Worm (Caenorhabditis elegans): ENCODE data around the gene T24F1.7.

The T24F1.7 gene

DNA sequence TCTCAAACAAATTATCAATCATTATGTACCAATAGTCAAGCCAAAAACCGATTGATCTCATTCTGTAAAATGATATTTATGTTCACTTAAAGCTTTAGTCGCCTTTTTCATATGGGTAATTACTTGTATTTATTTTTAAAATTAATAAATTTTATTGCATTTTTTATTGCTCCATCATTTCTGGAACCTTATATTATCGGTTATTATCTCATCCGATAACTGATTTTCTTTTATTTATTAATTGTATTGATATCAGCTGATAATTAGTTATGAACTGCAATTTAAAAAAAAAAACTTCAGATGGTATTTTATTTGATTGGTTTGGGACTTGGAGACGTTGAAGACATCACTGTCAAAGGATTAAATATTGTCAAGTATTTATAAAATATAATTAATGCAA, 37.6 kb downstream of the T24F1.7 start, which contains the start of gene dph-5:
TSS of gene dph-5 (plus strand) at position 301 of the 400 bp plus-strand sequence.
- TF ChIP-seq egl-27 (tag; optimal IDR thresholded peaks at IDR 0.05) (no peak), gmeb-1 (tag; optimal IDR thresholded peaks at IDR 0.05) (no peak), fos-1 (tag; optimal IDR thresholded peaks at IDR 0.05) (no peak), mbf-1 (tag; optimal IDR thresholded peaks at IDR 0.05) (no peak), ama-1 (optimal IDR thresholded peaks at IDR 0.05) (no peak)

DNA sequence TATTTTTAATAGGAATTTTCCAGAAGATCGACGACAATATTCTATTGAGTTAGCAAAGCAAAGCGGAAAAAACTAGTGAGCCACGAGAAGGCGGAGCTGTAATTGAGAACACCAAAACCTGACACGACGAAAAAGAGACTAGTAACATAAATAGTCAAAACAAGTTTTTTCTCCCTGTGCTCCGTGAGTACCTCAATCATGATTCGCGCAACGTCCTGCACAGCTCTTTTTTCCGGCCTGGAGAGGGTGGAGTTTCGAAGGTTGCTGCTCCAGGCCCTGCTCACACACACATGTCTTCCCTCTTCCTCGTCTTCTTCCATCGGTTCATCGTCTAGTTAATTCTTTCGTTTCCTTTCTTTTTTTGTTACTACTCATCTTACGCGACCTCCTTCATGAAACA, 39.3 kb downstream of the T24F1.7 start, which contains the start of gene clh-2:
TSS of gene clh-2 (plus strand) at position 301 of the 400 bp plus-strand sequence.
- TF ChIP-seq sma-3 (GFP tag; optimal IDR thresholded peaks at IDR 0.05) (no peak), R02D3.7 (tag; optimal IDR thresholded peaks at IDR 0.05) (no peak), nhr-129 (tag; optimal IDR thresholded peaks at IDR 0.05) (no peak), sem-4 (tag; optimal IDR thresholded peaks at IDR 0.05) (no peak), lin-11 (tag; optimal IDR thresholded peaks at IDR 0.05) (no peak), ceh-82 (tag; optimal IDR thresholded peaks at IDR 0.05) (no peak)

ce11 chrII:11353471-11353870, 41.1 kb downstream of the T24F1.7 start:
- no peak for TF ChIP-seq zag-1 (tag; optimal IDR thresholded peaks at IDR 0.05)
- no peak for TF ChIP-seq ztf-4 (tag; optimal IDR thresholded peaks at IDR 0.05)
- no peak for TF ChIP-seq aly-2 (tag; optimal IDR thresholded peaks at IDR 0.05)
- no peak for TF ChIP-seq mab-5 (tag; optimal IDR thresholded peaks at IDR 0.05)
- no peak for TF ChIP-seq Y55F3AM.14 (GFP tag; optimal IDR thresholded peaks at IDR 0.05)
- no peak for TF ChIP-seq crh-2 (tag; optimal IDR thresholded peaks at IDR 0.05)
- no peak for TF ChIP-seq nhr-21 (tag; optimal IDR thresholded peaks at IDR 0.05)
- TF ChIP-seq fos-1 (tag; optimal IDR thresholded peaks at IDR 0.05) = no peak
- TF ChIP-seq nhr-11 (tag; optimal IDR thresholded peaks at IDR 0.05) = no peak
- TF ChIP-seq unc-62 (GFP tag; optimal IDR thresholded peaks at IDR 0.05) = no peak
- TF ChIP-seq blmp-1 (tag; optimal IDR thresholded peaks at IDR 0.05; ENCODE audit: insufficient read depth) = no peak
- no peak for TF ChIP-seq nhr-77 (tag; optimal IDR thresholded peaks at IDR 0.05)
- TF ChIP-seq nhr-129 (tag; optimal IDR thresholded peaks at IDR 0.05) = no peak
- TF ChIP-seq C34F6.9 (tag; optimal IDR thresholded peaks at IDR 0.05) = no peak
- TF ChIP-seq skn-1 (tag; optimal IDR thresholded peaks at IDR 0.05) = no peak
- TF ChIP-seq ama-1 (optimal IDR thresholded peaks at IDR 0.05) = no peak
- TF ChIP-seq unc-39 (tag; optimal IDR thresholded peaks at IDR 0.05) = no peak
- TF ChIP-seq ZK546.5 (tag; optimal IDR thresholded peaks at IDR 0.05) = no peak

- no peak for TF ChIP-seq nhr-6 (tag; optimal IDR thresholded peaks at IDR 0.05)
- no peak for TF ChIP-seq unc-39 (tag; optimal IDR thresholded peaks at IDR 0.05)
- no peak for TF ChIP-seq sma-9 (GFP tag; optimal IDR thresholded peaks at IDR 0.05)
- no peak for TF ChIP-seq sma-9 (tag; optimal IDR thresholded peaks at IDR 0.05)
- no peak for TF ChIP-seq nhr-10 (tag; optimal IDR thresholded peaks at IDR 0.05)
- TF ChIP-seq Y55F3AM.14 (GFP tag; optimal IDR thresholded peaks at IDR 0.05) = no peak
- no peak for TF ChIP-seq skn-1 (tag; optimal IDR thresholded peaks at IDR 0.05)
- TF ChIP-seq nhr-21 (tag; optimal IDR thresholded peaks at IDR 0.05) = no peak
- no peak for TF ChIP-seq nhr-23 (tag; optimal IDR thresholded peaks at IDR 0.05)
- no peak for TF ChIP-seq ztf-1 (GFP tag; conservative IDR thresholded peaks at IDR 0.05)
- TF ChIP-seq alr-1 (tag; optimal IDR thresholded peaks at IDR 0.05) = no peak
- no peak for TF ChIP-seq sma-3 (GFP tag; optimal IDR thresholded peaks at IDR 0.05)
- no peak for TF ChIP-seq elt-3 (tag; optimal IDR thresholded peaks at IDR 0.05)
- TF ChIP-seq mbf-1 (tag; optimal IDR thresholded peaks at IDR 0.05) = no peak
These were observed 49.4 kb downstream of the T24F1.7 start for ce11 chrII:11361751-11362150.
